Fruit fly (Drosophila melanogaster): Measurements from ENCODE around the gene CG31099.

Gene CG31099

DNA sequence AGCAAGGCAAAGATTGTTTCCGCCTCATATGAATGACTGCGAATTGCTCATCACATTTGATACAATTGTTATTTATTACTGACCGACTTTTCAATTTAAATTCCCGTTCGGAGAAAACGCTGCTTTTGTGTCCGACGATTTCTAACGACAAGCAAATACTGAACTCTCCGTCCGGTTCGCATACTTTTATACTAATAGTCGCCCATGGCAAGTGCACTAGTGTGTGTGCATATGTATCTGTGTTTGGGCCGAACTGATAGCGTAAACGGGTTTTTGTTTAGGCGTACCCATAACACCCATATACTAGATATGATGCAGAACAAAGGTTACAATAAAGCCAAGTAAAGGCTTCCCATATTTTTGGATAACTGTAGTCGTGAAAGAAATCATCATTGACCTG lies 2.5 kb downstream of the CG31099 start, which contains the start of gene CG10550:
TSS of gene CG10550 (minus strand) at position 164 of the 400 bp plus-strand sequence.
- TF ChIP-seq CTCF (optimal IDR thresholded peaks at IDR 0.05) (no peak), CG8478 (optimal IDR thresholded peaks at IDR 0.05) (no peak)

DNA sequence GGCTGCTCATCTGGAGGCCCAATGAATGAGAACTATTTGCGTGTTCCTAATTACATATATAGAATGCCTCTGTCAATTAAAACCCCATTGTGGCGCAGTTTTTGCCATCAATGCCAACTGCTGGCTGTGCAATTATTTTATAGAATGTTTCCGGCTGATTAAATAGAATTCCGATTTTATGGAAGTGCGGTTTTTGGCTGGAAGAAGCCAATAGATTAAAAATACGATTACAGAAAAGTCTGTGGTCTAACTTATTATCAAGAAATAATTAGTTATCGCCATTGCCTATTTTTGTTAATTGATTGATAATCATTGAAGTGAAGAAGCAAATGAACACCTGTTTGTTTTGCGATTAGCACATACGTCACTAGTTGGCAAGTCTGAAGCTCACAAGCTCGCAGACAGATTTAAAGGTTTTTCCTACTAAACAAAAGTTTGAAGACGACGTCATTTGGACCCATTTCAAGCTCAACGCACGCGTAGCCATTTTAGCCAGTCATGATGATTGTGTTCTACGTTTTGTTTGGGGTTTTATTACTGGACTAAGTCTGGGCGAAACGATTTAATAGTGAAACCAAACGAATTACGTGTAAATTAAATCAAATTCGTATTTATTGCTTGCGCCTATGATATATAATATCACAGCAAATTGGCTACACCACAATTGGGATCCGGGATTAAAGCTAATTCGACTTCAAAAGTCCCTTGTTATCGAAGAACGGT lies 4.8 kb downstream of the CG31099 start:
- TF ChIP-seq CG8478 (optimal IDR thresholded peaks at IDR 0.05) (no peak), CTCF (optimal IDR thresholded peaks at IDR 0.05) (no peak)

- TF ChIP-seq CG8478 (optimal IDR thresholded peaks at IDR 0.05), result no peak
- no peak for TF ChIP-seq CTCF (optimal IDR thresholded peaks at IDR 0.05)
Observed at dm6 chr3R:25303857-25304440, 6.8 kb downstream of the CG31099 start, which contains the start of gene CG31436. Gene CG31436, plus strand, starts transcription at chr3R:25304137.

- TF ChIP-seq CTCF (optimal IDR thresholded peaks at IDR 0.05) (no peak), CG8478 (optimal IDR thresholded peaks at IDR 0.05) (no peak)
Observed at dm6 chr3R:25302239-25302638, 8.5 kb downstream of the CG31099 start, which contains the start of gene CG31370. Gene CG31370, plus strand, starts transcription at chr3R:25302464.

dm6 chr3R:25300575-25300974 lies 10.2 kb downstream of the CG31099 start, which contains the start of gene CG13659:
Gene CG13659, plus strand, starts transcription at chr3R:25300891.
- no peak for TF ChIP-seq CTCF (optimal IDR thresholded peaks at IDR 0.05)
- TF ChIP-seq CG8478 (optimal IDR thresholded peaks at IDR 0.05), result no peak

DNA sequence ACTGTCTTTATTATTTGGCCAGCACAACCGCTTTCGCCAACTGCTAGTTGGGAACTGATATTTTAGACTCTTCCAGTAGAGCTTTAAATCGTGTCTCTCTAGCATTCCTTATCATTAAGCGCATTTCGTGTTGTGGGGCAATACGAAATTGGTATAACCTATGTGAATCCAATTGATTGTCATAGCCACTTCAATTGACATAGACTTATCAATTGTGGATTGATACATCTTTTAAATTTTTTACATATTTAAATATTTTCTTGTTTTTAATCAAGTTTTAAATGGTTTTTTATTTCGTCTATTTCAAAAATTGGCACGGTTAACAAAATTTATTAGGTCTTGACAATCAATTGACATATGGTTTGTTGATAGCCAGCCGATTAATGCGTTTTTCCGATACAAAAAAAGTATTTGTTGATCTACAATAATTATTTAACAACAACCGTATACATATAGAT lies 11.2 kb downstream of the CG31099 start, which contains the start of gene CG31288:
TSS of gene CG31288 (minus strand) at position 51 of the 458 bp plus-strand sequence.
- TF ChIP-seq CG8478 (optimal IDR thresholded peaks at IDR 0.05) (no peak), CTCF (optimal IDR thresholded peaks at IDR 0.05) (no peak)

- TF ChIP-seq CG8478 (optimal IDR thresholded peaks at IDR 0.05), result no peak
- TF ChIP-seq CTCF (optimal IDR thresholded peaks at IDR 0.05), result no peak
Observed at dm6 chr3R:25297678-25298077, 13.1 kb downstream of the CG31099 start, which contains the start of gene CG31097. Gene CG31097, minus strand, starts transcription at chr3R:25297778.

dm6 chr3R:25295320-25296020 lies 15.3 kb downstream of the CG31099 start, which contains the start of gene CG31102:
Gene CG31102, minus strand, starts transcription at chr3R:25295594.
- TF ChIP-seq CTCF (optimal IDR thresholded peaks at IDR 0.05) (no peak), CG8478 (optimal IDR thresholded peaks at IDR 0.05) (no peak)

- TF ChIP-seq CTCF (optimal IDR thresholded peaks at IDR 0.05) (no peak), CG8478 (optimal IDR thresholded peaks at IDR 0.05) (no peak)
Observed at dm6 chr3R:25292864-25293284, 17.9 kb downstream of the CG31099 start, which contains the start of gene CG31098. Gene CG31098, minus strand, starts transcription at chr3R:25292977.

dm6 chr3R:25289589-25289988 lies 21.2 kb downstream of the CG31099 start, which contains the start of gene CG11893:
Gene CG11893, plus strand, starts transcription at chr3R:25289889.
- TF ChIP-seq CG8478 (optimal IDR thresholded peaks at IDR 0.05) (no peak), CTCF (optimal IDR thresholded peaks at IDR 0.05) (no peak)

- no peak for TF ChIP-seq CG8478 (optimal IDR thresholded peaks at IDR 0.05)
- no peak for TF ChIP-seq CTCF (optimal IDR thresholded peaks at IDR 0.05)
Observed at dm6 chr3R:25287128-25287527, 23.6 kb downstream of the CG31099 start, which contains the start of gene CG13658. Gene CG13658, plus strand, starts transcription at chr3R:25287474.

DNA sequence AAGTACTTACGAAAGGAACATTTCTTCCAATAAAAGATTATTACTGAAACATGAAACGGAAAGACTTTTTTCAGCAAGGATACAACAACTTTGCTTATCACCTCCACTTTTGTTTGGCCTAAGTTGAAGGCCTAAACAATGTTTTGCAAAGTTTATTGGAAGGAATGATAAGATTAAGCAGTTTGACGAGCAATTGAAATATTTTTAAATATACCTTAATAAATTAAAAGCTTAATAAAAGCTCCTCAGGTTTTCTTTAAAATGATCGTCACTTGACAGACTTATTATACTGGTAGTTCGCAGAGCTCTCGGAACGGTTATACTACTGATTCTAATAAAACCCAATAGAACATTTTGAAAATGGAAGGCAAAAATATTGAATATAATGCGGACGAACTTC lies 25.6 kb downstream of the CG31099 start, which contains the start of gene CG31104:
TSS of gene CG31104 (plus strand) at position 301 of the 400 bp plus-strand sequence.
- TF ChIP-seq CG8478 (optimal IDR thresholded peaks at IDR 0.05), result no peak
- TF ChIP-seq CTCF (optimal IDR thresholded peaks at IDR 0.05), result no peak

- no peak for TF ChIP-seq CG8478 (optimal IDR thresholded peaks at IDR 0.05)
- TF ChIP-seq CTCF (optimal IDR thresholded peaks at IDR 0.05), result no peak
Observed at dm6 chr3R:25283209-25283670, 27.5 kb downstream of the CG31099 start, which contains the start of gene CG31300. Gene CG31300, plus strand, starts transcription at chr3R:25283620.

dm6 chr3R:25281165-25281564 lies 29.6 kb downstream of the CG31099 start, which contains the start of gene CG11892:
Gene CG11892, plus strand, starts transcription at chr3R:25281548.
- TF ChIP-seq CG8478 (optimal IDR thresholded peaks at IDR 0.05) (no peak), CTCF (optimal IDR thresholded peaks at IDR 0.05) (no peak)

All from S2 (cell line).